Fruit fly (Drosophila melanogaster): ENCODE measurements around the gene CG15020.

CG15020 gene

dm6 chr3L:4430331-4430730 lies 8.9 kb downstream of the CG15020 start:
- TF ChIP-seq CG7101 (tag; optimal IDR thresholded peaks at IDR 0.05), result no peak
- no peak for TF ChIP-seq kay (GFP tag; ENCODE audit: borderline replicate concordance)
- TF ChIP-seq CG14711 (tag; optimal IDR thresholded peaks at IDR 0.05), result no peak
- no peak for TF ChIP-seq ovo (GFP tag; optimal IDR thresholded peaks at IDR 0.05)
- TF ChIP-seq CG11617 (GFP tag; optimal IDR thresholded peaks at IDR 0.05), result no peak
- TF ChIP-seq CG12768 (GFP tag; optimal IDR thresholded peaks at IDR 0.05), result no peak
- TF ChIP-seq CG5204 (GFP tag; optimal IDR thresholded peaks at IDR 0.05), result no peak

dm6 chr3L:4431111-4431730 lies 9.8 kb downstream of the CG15020 start:
- no peak for TF ChIP-seq CG7045 (GFP tag; optimal IDR thresholded peaks at IDR 0.05)

- TF ChIP-seq pad (GFP tag; optimal IDR thresholded peaks at IDR 0.05) (no peak), cic (GFP tag; optimal IDR thresholded peaks at IDR 0.05) (no peak), toe (GFP tag; optimal IDR thresholded peaks at IDR 0.05) (no peak), bab1 (GFP tag; optimal IDR thresholded peaks at IDR 0.05) (no peak), CG1620 (GFP tag; optimal IDR thresholded peaks at IDR 0.05) (no peak), cnc (optimal IDR thresholded peaks at IDR 0.05) (no peak), CG7045 (GFP tag; optimal IDR thresholded peaks at IDR 0.05) (no peak), Clk (GFP tag; optimal IDR thresholded peaks at IDR 0.05) (no peak), CG7101 (tag; optimal IDR thresholded peaks at IDR 0.05) (no peak), CG33017 (tag; optimal IDR thresholded peaks at IDR 0.05) (no peak)
Observed at dm6 chr3L:4436421-4436820, 15.0 kb downstream of the CG15020 start, which contains the start of gene CG15021. Gene CG15021, plus strand, starts transcription at chr3L:4436721.

DNA sequence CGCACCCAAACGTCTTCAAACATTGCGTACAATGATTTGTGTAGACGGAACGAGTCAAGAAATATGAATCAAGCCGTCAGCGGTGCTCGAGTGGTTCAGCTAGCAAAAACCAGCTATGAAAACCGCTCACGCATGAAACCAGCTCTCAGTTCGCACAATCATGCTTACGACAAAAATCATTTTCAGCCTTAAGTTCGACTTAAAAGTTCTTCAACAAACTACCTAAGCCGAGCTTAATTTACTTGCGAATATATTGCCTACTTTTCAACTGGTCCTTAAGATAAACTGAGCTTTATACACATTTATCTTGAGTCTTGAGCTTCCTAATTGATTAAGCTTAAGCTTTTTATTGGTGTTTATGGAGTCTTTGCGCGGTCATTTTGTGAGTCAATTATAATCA lies 18.7 kb downstream of the CG15020 start:
- TF ChIP-seq tj (GFP tag; optimal IDR thresholded peaks at IDR 0.05), result no peak

DNA sequence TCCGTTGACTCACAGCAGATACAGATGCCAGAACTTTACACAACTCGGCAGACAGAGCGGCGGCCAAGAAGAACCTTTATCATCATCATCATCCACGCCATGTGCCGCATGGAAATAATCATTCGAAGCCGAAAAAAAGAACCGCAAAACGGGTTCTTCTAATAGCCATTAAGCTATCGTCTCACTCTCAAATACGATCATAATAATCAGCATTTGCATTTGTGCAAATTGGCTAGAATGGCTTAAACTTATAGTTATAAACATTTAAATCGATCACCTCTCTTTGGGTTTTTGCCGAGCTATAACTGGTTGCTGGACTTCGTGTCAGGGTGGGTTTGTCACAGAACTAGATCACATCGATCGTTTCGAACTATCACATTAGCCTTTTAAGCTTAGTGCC lies 20.7 kb downstream of the CG15020 start:
- TF ChIP-seq Mnt (GFP tag; optimal IDR thresholded peaks at IDR 0.05) (no peak), bab1 (GFP tag; optimal IDR thresholded peaks at IDR 0.05) (no peak)

dm6 chr3L:4445824-4446223 lies 24.4 kb downstream of the CG15020 start:
- TF ChIP-seq tj (GFP tag; optimal IDR thresholded peaks at IDR 0.05) (no peak), CG11617 (GFP tag; optimal IDR thresholded peaks at IDR 0.05) (no peak), Hr96 (GFP tag; optimal IDR thresholded peaks at IDR 0.05) (no peak), Crg-1 (GFP tag; optimal IDR thresholded peaks at IDR 0.05) (no peak), CG7101 (tag; optimal IDR thresholded peaks at IDR 0.05) (no peak), kay (GFP tag; ENCODE audit: borderline replicate concordance) (peak; percentile 27)

- TF ChIP-seq CG5204 (GFP tag; optimal IDR thresholded peaks at IDR 0.05), result no peak
- no peak for TF ChIP-seq bab1 (GFP tag; optimal IDR thresholded peaks at IDR 0.05)
- no peak for TF ChIP-seq CG7045 (GFP tag; optimal IDR thresholded peaks at IDR 0.05)
- TF ChIP-seq tj (GFP tag; optimal IDR thresholded peaks at IDR 0.05), result no peak
- TF ChIP-seq cic (GFP tag; optimal IDR thresholded peaks at IDR 0.05), result no peak
- TF ChIP-seq CG1620 (GFP tag; optimal IDR thresholded peaks at IDR 0.05), result no peak
- TF ChIP-seq CG12768 (GFP tag; optimal IDR thresholded peaks at IDR 0.05), result no peak
- TF ChIP-seq Hr96 (GFP tag; optimal IDR thresholded peaks at IDR 0.05), result no peak
- TF ChIP-seq Crg-1 (GFP tag; optimal IDR thresholded peaks at IDR 0.05), result no peak
- no peak for TF ChIP-seq CG7101 (tag; optimal IDR thresholded peaks at IDR 0.05)
- no peak for TF ChIP-seq toe (GFP tag; optimal IDR thresholded peaks at IDR 0.05)
- no peak for TF ChIP-seq kay (GFP tag; ENCODE audit: borderline replicate concordance)
- no peak for TF ChIP-seq Mnt (GFP tag; optimal IDR thresholded peaks at IDR 0.05)
Observed at dm6 chr3L:4446273-4446672, 24.8 kb downstream of the CG15020 start, which contains the start of gene CG12607. Gene CG12607, plus strand, starts transcription at chr3L:4446573.

- TF ChIP-seq CG14711 (tag; optimal IDR thresholded peaks at IDR 0.05) (no peak), CG1620 (GFP tag; optimal IDR thresholded peaks at IDR 0.05) (no peak), Clk (GFP tag; optimal IDR thresholded peaks at IDR 0.05) (no peak), CG12768 (GFP tag; optimal IDR thresholded peaks at IDR 0.05) (no peak), Hr96 (GFP tag; optimal IDR thresholded peaks at IDR 0.05) (no peak)
Observed at dm6 chr3L:4447229-4447628, 25.8 kb downstream of the CG15020 start.

dm6 chr3L:4458063-4458462 lies 36.6 kb downstream of the CG15020 start, which contains the start of gene CG11345:
Gene CG11345, minus strand, starts transcription at chr3L:4458163.
- TF ChIP-seq CG12768 (GFP tag; optimal IDR thresholded peaks at IDR 0.05), result no peak
- TF ChIP-seq ovo (GFP tag; optimal IDR thresholded peaks at IDR 0.05), result no peak
- TF ChIP-seq pad (GFP tag; optimal IDR thresholded peaks at IDR 0.05), result no peak
- TF ChIP-seq cic (GFP tag; optimal IDR thresholded peaks at IDR 0.05), result no peak
- no peak for TF ChIP-seq toe (GFP tag; optimal IDR thresholded peaks at IDR 0.05)
- no peak for TF ChIP-seq kay (GFP tag; ENCODE audit: borderline replicate concordance)
- TF ChIP-seq CG7045 (GFP tag; optimal IDR thresholded peaks at IDR 0.05), result no peak
- TF ChIP-seq tj (GFP tag; optimal IDR thresholded peaks at IDR 0.05), result no peak
- no peak for TF ChIP-seq CG7101 (tag; optimal IDR thresholded peaks at IDR 0.05)
- no peak for TF ChIP-seq CG5204 (GFP tag; optimal IDR thresholded peaks at IDR 0.05)
- no peak for TF ChIP-seq CG14711 (tag; optimal IDR thresholded peaks at IDR 0.05)
